Fruit fly (Drosophila melanogaster) ovary, adult (tissue): ENCODE data around the gene CG15717.
A peak's percentile ranks its signal among the peaks of the same experiment; 100 is the strongest.

Experiments
- CG17801 ChIP-seq: fragments of 200-800 bp; optimal IDR thresholded peaks from 2 replicates; lab custom pipeline; 2019; ENCODE audit warnings: missing biosample characterization, mild to moderate bottlenecking, missing genetic modification characterization, moderate library complexity; ENCODE audit not compliant: partially characterized antibody

CG15717 gene

dm6 chrX:13109583-13110126 lies 19.1 kb upstream of the CG15717 start:
- TF ChIP-seq CG17801 = peak; percentile 91

- TF ChIP-seq CG17801 = no peak
Measured at dm6 chrX:13111832-13112231, 16.9 kb upstream of the CG15717 start.

dm6 chrX:13112238-13112829 lies 16.4 kb upstream of the CG15717 start, which contains the start of gene Chpf:
Gene Chpf, minus strand, starts transcription at chrX:13112462.
- TF ChIP-seq CG17801 = peak; percentile 43

dm6 chrX:13113863-13114407 lies 14.8 kb upstream of the CG15717 start:
- no peak for TF ChIP-seq CG17801

dm6 chrX:13114861-13115260 lies 13.9 kb upstream of the CG15717 start, which contains the start of gene CG42237:
Gene CG42237, plus strand, starts transcription at chrX:13115131.
- TF ChIP-seq CG17801 = peak; percentile 37

DNA sequence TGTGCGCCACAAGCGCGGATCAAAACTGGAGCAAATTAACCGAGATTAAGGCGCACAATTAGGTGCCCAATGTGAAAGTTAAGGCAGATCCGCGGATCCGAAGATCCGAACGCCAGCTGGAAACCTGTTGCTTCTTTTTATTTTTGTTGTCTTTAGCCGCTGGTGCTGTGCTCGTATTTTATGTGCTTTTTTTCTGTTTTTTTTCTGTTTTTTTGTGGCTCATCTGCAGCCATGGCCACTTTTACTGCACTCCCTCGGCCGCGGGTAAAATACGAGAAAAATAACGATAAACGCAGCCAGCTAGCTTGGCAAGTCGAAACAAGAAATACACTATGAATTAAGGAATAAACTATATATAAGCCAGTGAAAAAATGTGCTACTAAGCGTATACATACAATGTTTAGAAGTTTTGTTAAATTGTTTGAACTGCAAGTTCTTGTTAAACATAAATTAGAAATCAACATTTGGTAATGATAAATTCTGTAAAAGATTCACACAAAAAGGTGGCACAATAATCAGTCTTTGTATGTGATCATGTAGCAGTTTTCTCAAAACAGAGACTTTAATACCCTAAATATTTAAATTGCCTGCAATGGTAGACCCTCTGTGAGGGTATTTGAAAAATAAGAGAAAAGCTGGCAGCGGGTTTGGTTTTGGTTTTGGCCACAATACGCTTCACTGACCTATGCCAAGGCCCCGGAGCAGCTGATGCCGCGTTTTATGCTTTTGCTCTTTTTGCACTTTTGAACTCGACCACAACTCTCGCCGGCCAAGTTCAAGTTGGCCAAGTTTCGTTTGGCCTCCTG lies 12.1 kb upstream of the CG15717 start:
- no peak for TF ChIP-seq CG17801

dm6 chrX:13125559-13125958 lies 3.2 kb upstream of the CG15717 start:
- no peak for TF ChIP-seq CG17801

- no peak for TF ChIP-seq CG17801
Measured at dm6 chrX:13127973-13128749, 591 bp upstream of the CG15717 start.

dm6 chrX:13130175-13130822 lies 1.5 kb downstream of the CG15717 start:
- TF ChIP-seq CG17801 = no peak

- TF ChIP-seq CG17801 = peak; percentile 95
Measured at dm6 chrX:13131063-13131773, 2.5 kb downstream of the CG15717 start.

dm6 chrX:13134811-13135210 lies 6.1 kb downstream of the CG15717 start:
- TF ChIP-seq CG17801 = no peak

DNA sequence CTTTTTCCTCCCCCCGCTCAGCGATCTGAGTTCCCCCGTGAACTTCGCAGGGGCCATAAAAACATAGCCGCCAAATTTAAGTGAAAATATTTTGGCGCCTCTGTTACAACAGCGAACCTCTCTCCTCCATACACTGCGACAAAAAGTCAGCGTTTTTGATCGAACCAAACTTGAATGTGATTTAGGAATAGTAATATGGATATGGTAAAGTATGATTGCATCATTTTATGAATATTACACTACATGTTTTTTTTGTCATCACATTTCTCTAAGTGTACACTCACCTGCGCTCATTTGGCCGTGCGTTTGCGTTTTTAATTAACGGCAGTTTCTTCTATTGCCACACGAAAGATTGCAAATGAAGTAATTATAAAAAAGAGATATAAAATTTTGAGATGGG lies 7.0 kb downstream of the CG15717 start:
- TF ChIP-seq CG17801 = no peak

DNA sequence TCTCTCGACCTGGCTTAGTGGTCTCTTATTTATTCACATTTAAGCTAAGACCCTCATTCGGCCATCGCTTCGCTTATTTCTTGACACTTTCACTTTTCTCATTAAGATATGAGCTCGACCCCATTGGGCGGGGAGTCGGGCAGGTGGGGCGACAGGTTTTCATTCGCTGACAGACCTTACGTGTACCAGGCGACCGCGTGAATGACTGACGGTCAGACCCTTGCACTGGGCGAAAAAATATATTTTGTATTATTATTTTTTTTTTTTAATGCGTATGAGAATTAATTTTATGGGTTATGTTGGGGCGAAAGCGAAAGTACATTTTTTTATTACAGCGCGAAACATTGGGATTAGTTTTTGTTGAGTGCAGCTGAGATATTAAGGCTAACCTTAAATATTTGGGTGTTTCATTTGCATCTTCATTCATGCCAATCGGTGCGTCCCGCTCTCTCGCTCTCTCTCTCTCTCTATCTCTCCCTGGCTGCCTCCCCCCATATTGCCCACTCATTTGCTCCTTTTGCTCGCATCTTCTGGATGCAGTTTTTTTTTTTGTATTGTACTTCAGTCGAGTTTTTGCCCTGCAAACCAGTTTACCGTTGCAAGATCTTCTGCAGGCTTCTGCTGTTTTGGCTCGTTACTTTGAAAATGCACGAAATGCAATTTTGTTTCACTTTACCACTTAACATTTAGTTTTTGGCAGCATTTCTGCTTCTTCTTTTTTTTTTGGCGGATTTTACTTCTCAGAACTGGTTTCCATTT lies 8.4 kb downstream of the CG15717 start:
- no peak for TF ChIP-seq CG17801

DNA sequence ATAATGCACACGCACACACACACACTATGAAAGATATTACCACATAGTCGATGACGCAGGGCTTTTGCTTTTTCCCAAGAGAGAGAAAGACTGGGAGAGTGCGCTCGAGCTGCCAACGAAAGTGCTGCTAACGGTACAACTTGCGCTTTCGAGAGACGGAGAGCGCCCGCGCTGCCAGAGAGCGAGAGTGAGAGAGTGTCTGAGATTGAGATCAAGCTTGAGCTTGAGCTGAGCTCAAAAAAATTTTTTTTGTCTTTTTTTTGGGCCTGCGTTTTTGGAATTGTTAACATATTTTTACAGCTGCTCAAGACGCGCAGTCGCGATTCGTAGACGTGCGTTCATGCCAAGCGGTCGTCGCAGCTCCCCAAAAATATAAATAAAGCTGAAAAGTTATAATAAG lies 10.1 kb downstream of the CG15717 start, which contains the start of gene CG32645:
Gene CG32645 (plus strand): TSS at position 313 of the 400 bp plus-strand sequence.
- TF ChIP-seq CG17801 = no peak

DNA sequence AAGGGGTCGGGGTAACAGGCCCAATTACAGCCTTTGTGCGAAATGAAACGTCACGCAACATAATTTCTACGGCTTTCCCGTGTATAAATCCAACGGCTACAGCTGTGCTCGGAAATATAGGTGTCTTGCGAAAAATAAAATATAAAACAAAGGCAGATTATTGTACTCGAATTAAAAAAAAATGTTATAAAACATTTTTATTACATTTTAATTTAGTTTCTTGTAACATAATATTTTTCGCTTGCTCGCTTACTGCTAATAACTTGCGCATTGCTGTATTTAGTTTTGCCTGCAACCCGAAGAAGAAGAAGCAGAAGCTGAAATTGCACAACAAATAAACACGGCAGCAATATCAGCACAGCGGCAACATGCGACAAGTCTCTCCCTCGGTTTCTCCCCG lies 14.3 kb downstream of the CG15717 start:
- TF ChIP-seq CG17801 = no peak
